Fruit fly (Drosophila melanogaster): Measurements from ENCODE around the gene ema.

DNA sequence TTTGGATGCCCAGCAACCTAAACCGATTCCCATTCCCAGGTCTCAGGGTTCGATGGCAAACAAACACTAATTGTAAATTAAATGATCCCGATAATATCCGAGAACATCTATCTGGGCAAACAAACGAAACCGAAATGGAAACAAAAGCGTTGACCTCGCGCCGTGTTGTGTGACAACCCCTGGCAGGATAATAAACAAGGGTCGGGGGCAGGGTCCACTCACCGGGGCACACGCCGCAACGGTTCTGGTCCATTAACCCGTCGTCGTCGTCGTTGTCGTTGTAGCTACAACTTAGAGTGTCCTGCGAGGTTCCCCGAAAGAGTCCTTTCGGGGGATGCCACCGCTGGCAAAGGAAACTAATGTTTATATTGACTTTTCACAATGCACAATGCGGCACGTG is 52.3 kb downstream of the ema start:
- TF ChIP-seq Eip93F (GFP tag; optimal IDR thresholded peaks at IDR 0.05) (no peak), CG34406 (GFP tag; optimal IDR thresholded peaks at IDR 0.05) (no peak), CG11762 (GFP tag; optimal IDR thresholded peaks at IDR 0.05; ENCODE audit: insufficient read depth) (no peak), CG16779 (tag; optimal IDR thresholded peaks at IDR 0.05) (no peak), dsx (GFP tag; optimal IDR thresholded peaks at IDR 0.05; ENCODE audit: poor library complexity, severe bottlenecking) (no peak), CG6163 (GFP tag; IDR thresholded peaks at IDR 0.05) (no peak), CG6276 (GFP tag; optimal IDR thresholded peaks at IDR 0.05) (no peak)

Data from whole organism, prepupa.